Fruit fly (Drosophila melanogaster): ENCODE measurements around the gene Cyp4e3.

Cyp4e3 gene

DNA sequence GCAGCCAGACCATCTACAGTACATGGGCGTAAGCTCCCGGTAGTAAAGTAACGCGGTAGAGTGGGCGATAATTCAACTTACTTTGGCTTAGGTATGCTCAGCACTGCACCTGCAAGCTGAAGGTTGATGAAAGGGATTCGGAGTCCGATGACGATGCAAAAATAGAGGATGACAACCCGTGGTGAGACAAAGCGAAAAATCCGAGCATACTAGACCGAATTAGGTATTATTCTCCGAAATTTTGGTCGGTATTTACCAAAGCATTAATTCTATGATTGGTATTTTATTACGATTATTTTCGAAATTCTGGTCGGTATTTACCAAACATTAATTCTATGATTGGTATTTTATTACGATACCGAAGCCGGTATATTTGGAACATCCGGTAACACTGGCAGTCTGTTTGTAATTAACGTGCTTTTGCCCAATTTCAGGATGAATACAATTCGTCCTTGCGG lies 40.7 kb upstream of the Cyp4e3 start, which contains the start of gene CG4036 (continued):
- no peak for TF ChIP-seq CG14441 (GFP tag; IDR thresholded peaks at IDR 0.05)
- no peak for TF ChIP-seq CG16863 (GFP tag; optimal IDR thresholded peaks at IDR 0.05)
- TF ChIP-seq org-1 (GFP tag; optimal IDR thresholded peaks at IDR 0.05) = no peak
- TF ChIP-seq ems (GFP tag; optimal IDR thresholded peaks at IDR 0.05) = no peak
- no peak for TF ChIP-seq CG12299 (tag; optimal IDR thresholded peaks at IDR 0.05)
- TF ChIP-seq psq (GFP tag; optimal IDR thresholded peaks at IDR 0.05) = no peak
- no peak for TF ChIP-seq emc (GFP tag; optimal IDR thresholded peaks at IDR 0.05)
- no peak for TF ChIP-seq CG9437 (GFP tag; optimal IDR thresholded peaks at IDR 0.05)
- TF ChIP-seq CG4854 (GFP tag; optimal IDR thresholded peaks at IDR 0.05) = no peak
- no peak for TF ChIP-seq zfh2 (GFP tag; optimal IDR thresholded peaks at IDR 0.05)
- no peak for TF ChIP-seq pros (GFP tag; optimal IDR thresholded peaks at IDR 0.05)
- TF ChIP-seq CG1647 (GFP tag; optimal IDR thresholded peaks at IDR 0.05) = no peak
- TF ChIP-seq CG2202 (tag; optimal IDR thresholded peaks at IDR 0.05) = no peak
- no peak for TF ChIP-seq CG34422 (GFP tag; IDR thresholded peaks at IDR 0.05)
- no peak for TF ChIP-seq grn (GFP tag; optimal IDR thresholded peaks at IDR 0.05)
- TF ChIP-seq CG15269 (tag; optimal IDR thresholded peaks at IDR 0.05) = no peak
- no peak for TF ChIP-seq ab (GFP tag; optimal IDR thresholded peaks at IDR 0.05)
- TF ChIP-seq Sox100B (GFP tag; optimal IDR thresholded peaks at IDR 0.05) = no peak
- TF ChIP-seq Xrp1 (GFP tag; IDR thresholded peaks at IDR 0.05) = no peak
- TF ChIP-seq ase (GFP tag; IDR thresholded peaks at IDR 0.05) = no peak
- TF ChIP-seq Dp (GFP tag; optimal IDR thresholded peaks at IDR 0.05) = peak; percentile 41
- no peak for TF ChIP-seq sima (GFP tag; optimal IDR thresholded peaks at IDR 0.05)
- no peak for TF ChIP-seq CG7271 (tag; optimal IDR thresholded peaks at IDR 0.05)
- TF ChIP-seq stc (GFP tag; IDR thresholded peaks at IDR 0.05) = no peak
- TF ChIP-seq CG10431 (GFP tag; optimal IDR thresholded peaks at IDR 0.05) = no peak
- no peak for TF ChIP-seq CG8924 (tag; optimal IDR thresholded peaks at IDR 0.05)
- no peak for TF ChIP-seq PHDP (tag; optimal IDR thresholded peaks at IDR 0.05)
- peak; percentile 16; the same call in 1 of the 3 replicates for TF ChIP-seq CG6791 (GFP tag; IDR thresholded peaks at IDR 0.05; ENCODE audit: partially characterized antibody)
- TF ChIP-seq CG11504 (tag; optimal IDR thresholded peaks at IDR 0.05) = no peak
- TF ChIP-seq CG33213 (GFP tag; optimal IDR thresholded peaks at IDR 0.05) = peak; percentile 3
- no peak for TF ChIP-seq CG10543 (GFP tag; optimal IDR thresholded peaks at IDR 0.05)
- no peak for TF ChIP-seq CG2678 (tag; optimal IDR thresholded peaks at IDR 0.05)
- TF ChIP-seq Bgb (GFP tag; IDR thresholded peaks at IDR 0.05; ENCODE audit: partially characterized antibody) = peak; percentile 74
- TF ChIP-seq NC2α (GFP tag; optimal IDR thresholded peaks at IDR 0.05) = no peak
- peak; percentile 10 for TF ChIP-seq CG13624 (GFP tag; optimal IDR thresholded peaks at IDR 0.05)
- no peak for TF ChIP-seq CG7556 (GFP tag; optimal IDR thresholded peaks at IDR 0.05)
- no peak for TF ChIP-seq CG43689 (GFP tag; IDR thresholded peaks at IDR 0.05)
- TF ChIP-seq so (GFP tag; IDR thresholded peaks at IDR 0.05) = no peak
- no peak for TF ChIP-seq yki (optimal IDR thresholded peaks at IDR 0.05)
- no peak for TF ChIP-seq CG10274 (GFP tag; optimal IDR thresholded peaks at IDR 0.05)
- TF ChIP-seq dati (GFP tag; IDR thresholded peaks at IDR 0.05) = no peak
- TF ChIP-seq Hr39 (optimal IDR thresholded peaks at IDR 0.05) = no peak
- TF ChIP-seq z (GFP tag; IDR thresholded peaks at IDR 0.05) = no peak
- TF ChIP-seq fu2 (GFP tag; optimal IDR thresholded peaks at IDR 0.05) = no peak
- no peak for TF ChIP-seq corto (GFP tag; optimal IDR thresholded peaks at IDR 0.05)

All from whole organism, embryonic.